Worm (Caenorhabditis elegans): ENCODE data around the gene AC3.5.

ce11 chrV:10410030-10410713, 21.8 kb downstream of the AC3.5 start, which contains the start of gene F15H10.12:
- TF ChIP-seq nhr-129 (tag; optimal IDR thresholded peaks at IDR 0.05) (no peak), nhr-11 (tag; optimal IDR thresholded peaks at IDR 0.05) (no peak), aly-2 (tag; optimal IDR thresholded peaks at IDR 0.05) (no peak), snpc-4 (tag; optimal IDR thresholded peaks at IDR 0.05) (no peak)
